Worm (Caenorhabditis elegans) whole organism, L3 larva: ENCODE data around the gene W09G12.8.
A peak's percentile ranks its signal among the peaks of the same experiment; 100 is the strongest.

Source experiments
- R02D3.7 ChIP-seq: fragments of 150-350 bp; optimal IDR thresholded peaks from 2 replicates; lab custom pipeline; 2014; ENCODE audit warnings: missing biosample characterization, missing genetic modification characterization
- ZK546.5 ChIP-seq: sonication (generic microtip); optimal IDR thresholded peaks from 2 replicates; lab custom pipeline; 2017; ENCODE audit warnings: missing biosample characterization, missing genetic modification characterization
- aly-2 ChIP-seq: fragments of 150-350 bp; optimal IDR thresholded peaks from 2 replicates; lab custom pipeline; 2014; ENCODE audit warnings: missing biosample characterization, missing genetic modification characterization
- ceh-16 ChIP-seq: sonication (generic microtip); optimal IDR thresholded peaks from 2 replicates; lab custom pipeline; 2017; ENCODE audit warnings: missing biosample characterization, missing genetic modification characterization
- ceh-82 ChIP-seq: fragments of 150-350 bp; optimal IDR thresholded peaks from 2 replicates; lab custom pipeline; 2014; ENCODE audit warnings: missing biosample characterization, missing genetic modification characterization
- ceh-9 ChIP-seq: sonication (generic microtip); optimal IDR thresholded peaks from 2 replicates; lab custom pipeline; 2018; ENCODE audit warnings: missing biosample characterization, missing genetic modification characterization
- daf-12 ChIP-seq: fragments of 150-350 bp; optimal IDR thresholded peaks from 2 replicates; lab custom pipeline; 2014; ENCODE audit warnings: missing biosample characterization, missing genetic modification reagents, missing genetic modification characterization
- egl-27 ChIP-seq: sonication (generic microtip); optimal IDR thresholded peaks from 4 replicates; lab custom pipeline; 2017; ENCODE audit warnings: missing biosample characterization, missing genetic modification reagents, missing genetic modification characterization
- elt-2 ChIP-seq: sonication (generic microtip); optimal IDR thresholded peaks from 2 replicates; lab custom pipeline; 2016; ENCODE audit warnings: missing genetic modification reagents, mild to moderate bottlenecking, missing genetic modification characterization, missing compliant biosample characterization
- elt-3 ChIP-seq, 3 experiments: fragments of 150-350 bp in 1 of 3; sonication (generic microtip) in 2 of 3; optimal IDR thresholded peaks; 2 replicates in 2 of 3; 4 replicates in 1 of 3; lab custom pipeline; 2014 to 2017; ENCODE audit warnings: missing biosample characterization in 3 of 3, missing genetic modification characterization in 3 of 3
- fkh-10 ChIP-seq: sonication (generic microtip); optimal IDR thresholded peaks from 2 replicates; lab custom pipeline; 2017; ENCODE audit warnings: missing biosample characterization, missing genetic modification reagents, missing genetic modification characterization
- fkh-2 ChIP-seq: fragments of 150-350 bp; optimal IDR thresholded peaks from 2 replicates; lab custom pipeline; 2014; ENCODE audit warnings: missing biosample characterization, missing genetic modification reagents, missing genetic modification characterization
- fos-1 ChIP-seq: fragments of 150-350 bp; optimal IDR thresholded peaks from 2 replicates; lab custom pipeline; 2014; ENCODE audit warnings: missing biosample characterization, missing genetic modification characterization
- jun-1 ChIP-seq: fragments of 150-350 bp; optimal IDR thresholded peaks from 2 replicates; lab custom pipeline; 2014; ENCODE audit warnings: missing biosample characterization, missing genetic modification reagents, missing genetic modification characterization
- lin-39 ChIP-seq: fragments of 150-350 bp; optimal IDR thresholded peaks from 2 replicates; lab custom pipeline; 2018; ENCODE audit warnings: missing biosample characterization, missing genetic modification reagents, missing genetic modification characterization
- mdl-1 ChIP-seq: fragments of 150-350 bp; optimal IDR thresholded peaks from 2 replicates; lab custom pipeline; 2014; ENCODE audit warnings: missing biosample characterization, missing genetic modification characterization
- mml-1 ChIP-seq: fragments of 150-350 bp; sonication (generic microtip); optimal IDR thresholded peaks from 3 replicates; lab custom pipeline; 2014; ENCODE audit warnings: missing biosample characterization, missing genetic modification characterization
- nfya-1 ChIP-seq: sonication (generic microtip); optimal IDR thresholded peaks from 2 replicates; lab custom pipeline; 2017; ENCODE audit warnings: missing genetic modification characterization, mild to moderate bottlenecking, missing compliant biosample characterization, antibody characterized with exemption, moderate library complexity; ENCODE audit not compliant: insufficient read depth
- nhr-23 ChIP-seq: fragments of 150-350 bp; optimal IDR thresholded peaks from 2 replicates; lab custom pipeline; 2014; ENCODE audit warnings: missing biosample characterization, missing genetic modification reagents, missing genetic modification characterization
- nhr-237 ChIP-seq: fragments of 150-350 bp; optimal IDR thresholded peaks from 2 replicates; lab custom pipeline; 2014; ENCODE audit warnings: missing biosample characterization, missing genetic modification characterization
- nhr-25 ChIP-seq: sonication (generic microtip); optimal IDR thresholded peaks from 2 replicates; lab custom pipeline; 2017; ENCODE audit warnings: missing biosample characterization, missing genetic modification characterization
- nhr-28 ChIP-seq: fragments of 150-350 bp; optimal IDR thresholded peaks from 2 replicates; lab custom pipeline; 2014; ENCODE audit warnings: missing biosample characterization, missing genetic modification characterization
- nhr-43 ChIP-seq: sonication (generic microtip); optimal IDR thresholded peaks from 2 replicates; lab custom pipeline; 2016; ENCODE audit warnings: mild to moderate bottlenecking, missing genetic modification characterization, missing compliant biosample characterization; ENCODE audit not compliant: poor library complexity, severe bottlenecking
- nhr-67 ChIP-seq: fragments of 150-350 bp; optimal IDR thresholded peaks from 2 replicates; lab custom pipeline; 2014; ENCODE audit warnings: missing biosample characterization, missing genetic modification characterization
- nhr-76 ChIP-seq: fragments of 150-350 bp; sonication (generic microtip); optimal IDR thresholded peaks from 5 replicates; lab custom pipeline; 2014; ENCODE audit warnings: missing biosample characterization, missing genetic modification characterization
- nhr-77 ChIP-seq: fragments of 150-350 bp; optimal IDR thresholded peaks from 2 replicates; lab custom pipeline; 2014; ENCODE audit warnings: missing biosample characterization, missing genetic modification characterization
- pha-4 ChIP-seq: fragments of 150-350 bp; optimal IDR thresholded peaks from 2 replicates; lab custom pipeline; 2014; ENCODE audit warnings: missing biosample characterization, missing genetic modification reagents, missing genetic modification characterization
- pqm-1 ChIP-seq: fragments of 150-350 bp; optimal IDR thresholded peaks from 2 replicates; lab custom pipeline; 2017; ENCODE audit warnings: missing biosample characterization, missing genetic modification characterization, inconsistent platforms
- snpc-4 ChIP-seq: fragments of 150-350 bp; optimal IDR thresholded peaks from 2 replicates; lab custom pipeline; 2014; ENCODE audit warnings: missing biosample characterization, missing genetic modification characterization
- unc-62 ChIP-seq: fragments of 150-350 bp; sonication (generic microtip); optimal IDR thresholded peaks from 4 replicates; lab custom pipeline; 2014; ENCODE audit warnings: missing biosample characterization, missing genetic modification reagents, missing genetic modification characterization
- ztf-11 ChIP-seq: fragments of 150-350 bp; optimal IDR thresholded peaks from 2 replicates; lab custom pipeline; 2014; ENCODE audit warnings: missing biosample characterization, missing genetic modification characterization

W09G12.8 gene

ce11 chrIV:1256723-1257122 is 30.7 kb downstream of the W09G12.8 start, which contains the start of gene clec-168:
Gene clec-168, plus strand, starts transcription at chrIV:1256969.
- no peak for TF ChIP-seq ztf-11 (tag; lab: Kevin White, UChicago)
- TF ChIP-seq daf-12, result no peak
- TF ChIP-seq nhr-237 (tag; lab: Kevin White, UChicago), result no peak
- TF ChIP-seq nhr-23, result no peak
- no peak for TF ChIP-seq pha-4 (tag; lab: Kevin White, UChicago)
- no peak for TF ChIP-seq fos-1
- TF ChIP-seq nhr-43, result no peak
- peak; percentile 78 for TF ChIP-seq pqm-1
- TF ChIP-seq fkh-2 (tag; lab: Kevin White, UChicago), result no peak
- TF ChIP-seq elt-2, result peak; percentile 69
- no peak for TF ChIP-seq lin-39
- TF ChIP-seq nhr-76, result no peak
- TF ChIP-seq, all 47 proteins: peak for 2

ce11 chrIV:1260474-1260873 is 34.5 kb downstream of the W09G12.8 start:
- no peak for TF ChIP-seq nfya-1 (tag; lab: Kevin White, UChicago)
- peak; percentile 38 for TF ChIP-seq elt-2
- TF ChIP-seq ceh-16 (tag; lab: Kevin White, UChicago), result no peak

ce11 chrIV:1261024-1261423 is 35.0 kb downstream of the W09G12.8 start, which contains the start of gene clec-169:
Gene clec-169, plus strand, starts transcription at chrIV:1261324.
- TF ChIP-seq mdl-1 (tag; lab: Kevin White, UChicago), result no peak
- peak; percentile 12 for TF ChIP-seq pqm-1
- TF ChIP-seq, all 47 proteins: peak for 1

ce11 chrIV:1261930-1262329 is 35.9 kb downstream of the W09G12.8 start:
- TF ChIP-seq ceh-82 (tag; lab: Kevin White, UChicago) (no peak), nhr-67 (no peak), egl-27 (tag; lab: Kevin White, UChicago) (no peak), aly-2 (tag; lab: Kevin White, UChicago) (no peak), jun-1 (no peak), nhr-77 (tag; lab: Kevin White, UChicago) (no peak), nhr-28 (tag; lab: Kevin White, UChicago) (no peak), fkh-2 (tag; lab: Kevin White, UChicago) (no peak), ceh-16 (tag; lab: Kevin White, UChicago) (no peak), nhr-23 (no peak), ZK546.5 (tag; lab: Kevin White, UChicago) (no peak), ceh-9 (tag; lab: Kevin White, UChicago) (no peak), mml-1 (tag; lab: Kevin White, UChicago) (no peak), nfya-1 (tag; lab: Kevin White, UChicago) (no peak), nhr-43 (no peak)

- TF ChIP-seq elt-3 (tag; optimal IDR thresholded peaks at IDR 0.05; lab: Kevin White, UChicago), result no peak
- no peak for TF ChIP-seq unc-62 (GFP tag; lab: Kevin White, UChicago)
- no peak for TF ChIP-seq jun-1
- no peak for TF ChIP-seq nhr-67
These were observed 38.9 kb downstream of the W09G12.8 start, which contains the start of gene F38A1.13 for ce11 chrIV:1264928-1265327. Gene F38A1.13, plus strand, starts transcription at chrIV:1265228.

ce11 chrIV:1266138-1266537 is 40.2 kb downstream of the W09G12.8 start:
- TF ChIP-seq nhr-77 (tag; lab: Kevin White, UChicago) (no peak), jun-1 (peak; percentile 61), elt-2 (peak; percentile 97), pha-4 (tag; lab: Kevin White, UChicago) (peak; percentile 24), pqm-1 (peak; percentile 78), fkh-10 (GFP tag; lab: Kevin White, UChicago) (no peak)

ce11 chrIV:1266724-1267123 is 40.7 kb downstream of the W09G12.8 start, which contains the start of gene clec-170:
Gene clec-170, plus strand, starts transcription at chrIV:1266866.
- TF ChIP-seq ceh-9 (tag; lab: Kevin White, UChicago), result no peak
- TF ChIP-seq snpc-4 (tag; lab: Kevin White, UChicago), result no peak
- TF ChIP-seq R02D3.7 (tag; lab: Kevin White, UChicago), result no peak
- peak; percentile 12 for TF ChIP-seq pqm-1
- TF ChIP-seq nhr-25 (tag; lab: Kevin White, UChicago), result no peak
- no peak for TF ChIP-seq egl-27 (tag; lab: Kevin White, UChicago)
- TF ChIP-seq elt-2, result peak; percentile 81
- TF ChIP-seq aly-2 (tag; lab: Kevin White, UChicago), result no peak
- no peak for TF ChIP-seq lin-39
- TF ChIP-seq fkh-10 (GFP tag; lab: Kevin White, UChicago), result no peak
